Fruit fly (Drosophila melanogaster): ENCODE data around the gene Gapvd1.

- TF ChIP-seq bab1 (GFP tag; optimal IDR thresholded peaks at IDR 0.05) (peak; percentile 19), CG7045 (GFP tag; optimal IDR thresholded peaks at IDR 0.05) (no peak), CG33017 (tag; optimal IDR thresholded peaks at IDR 0.05) (no peak), Mnt (GFP tag; optimal IDR thresholded peaks at IDR 0.05) (peak; percentile 26), ovo (GFP tag; optimal IDR thresholded peaks at IDR 0.05) (no peak), CG12768 (GFP tag; optimal IDR thresholded peaks at IDR 0.05) (no peak), CG5204 (GFP tag; optimal IDR thresholded peaks at IDR 0.05) (no peak), CG1620 (GFP tag; optimal IDR thresholded peaks at IDR 0.05) (no peak), Clk (GFP tag; optimal IDR thresholded peaks at IDR 0.05) (no peak), Hr96 (GFP tag; optimal IDR thresholded peaks at IDR 0.05) (no peak)
Observed at dm6 chrX:11367783-11368509, 42.8 kb downstream of the Gapvd1 start, which contains the start of the genes hop and Tim8.

Measured in whole organism, adult.